Fruit fly (Drosophila melanogaster) whole organism, wandering third instar larva: ENCODE measurements around the gene CG33172.

ENCODE experiments used
- CG32264 ChIP-seq: fragments of 200-800 bp; sonication (Bioruptor generic); optimal IDR thresholded peaks from 2 replicates; lab custom pipeline; 2016; ENCODE audit warnings: missing biosample characterization, missing genetic modification characterization
- CG9705 ChIP-seq: fragments of 200-800 bp; sonication (Bioruptor generic); optimal IDR thresholded peaks from 2 replicates; lab custom pipeline; 2018; ENCODE audit warnings: missing biosample characterization, mild to moderate bottlenecking, missing genetic modification characterization
- CrebA ChIP-seq: fragments of 200-800 bp; sonication (Bioruptor generic); optimal IDR thresholded peaks from 2 replicates; lab custom pipeline; 2016; ENCODE audit warnings: missing biosample characterization, mild to moderate bottlenecking, missing genetic modification characterization, borderline replicate concordance
- Dfd ChIP-seq: fragments of >200 bp; optimal IDR thresholded peaks from 2 replicates; lab custom pipeline; 2017; ENCODE audit warnings: missing biosample characterization, missing genetic modification characterization
- Dif ChIP-seq: fragments of 200-275, 200-300 bp; sonication (Bioruptor generic); optimal IDR thresholded peaks from 2 replicates; lab custom pipeline; 2018; ENCODE audit warnings: missing biosample characterization, missing genetic modification characterization; ENCODE audit not compliant: partially characterized antibody
- GATAd ChIP-seq: sonication (Bioruptor generic); optimal IDR thresholded peaks from 2 replicates; lab custom pipeline; 2016; ENCODE audit warnings: missing biosample characterization, missing genetic modification characterization
- HLH106 ChIP-seq: fragments of 200-800 bp; optimal IDR thresholded peaks from 3 replicates; lab custom pipeline; 2019; ENCODE audit warnings: missing biosample characterization, mild to moderate bottlenecking, missing genetic modification characterization, moderate library complexity
- Hnf4 ChIP-seq: fragments of 200-800 bp; sonication (Bioruptor generic); optimal IDR thresholded peaks from 2 replicates; lab custom pipeline; 2016; ENCODE audit warnings: missing biosample characterization, mild to moderate bottlenecking, missing genetic modification characterization
- Hr78 ChIP-seq: fragments of >200 bp; optimal IDR thresholded peaks from 2 replicates; lab custom pipeline; 2017; ENCODE audit warnings: missing biosample characterization, missing genetic modification characterization
- Hr83 ChIP-seq: fragments of 200-300 bp; sonication (Bioruptor generic); optimal IDR thresholded peaks from 2 replicates; lab custom pipeline; 2016; ENCODE audit warnings: missing biosample characterization, mild to moderate bottlenecking, missing genetic modification characterization, moderate library complexity; ENCODE audit not compliant: poor library complexity, severe bottlenecking
- Jra ChIP-seq: sonication (Bioruptor generic); optimal IDR thresholded peaks from 2 replicates; lab custom pipeline; 2016; ENCODE audit warnings: missing biosample characterization, missing genetic modification characterization
- Mio ChIP-seq: sonication (Bioruptor generic); optimal IDR thresholded peaks from 2 replicates; lab custom pipeline; 2016; ENCODE audit warnings: missing biosample characterization, missing genetic modification characterization
- Myc ChIP-seq: fragments of >200 bp; optimal IDR thresholded peaks from 2 replicates; lab custom pipeline; 2017
- N ChIP-seq: fragments of >200 bp; optimal IDR thresholded peaks from 2 replicates; lab custom pipeline; 2018; ENCODE audit warnings: missing biosample characterization, missing external identifiers, missing genetic modification characterization
- Rel ChIP-seq, 2 experiments: fragments of 200-800 bp; sonication (Bioruptor generic) in 1 of 2; optimal IDR thresholded peaks; 2 replicates in 1 of 2; 3 replicates in 1 of 2; lab custom pipeline; 2016 to 2019; ENCODE audit warnings: mild to moderate bottlenecking in 2 of 2, missing biosample characterization in 2 of 2, missing genetic modification characterization in 2 of 2, moderate library complexity in 1 of 2
- Sp1 ChIP-seq: fragments of 200-800 bp; sonication (Bioruptor generic); optimal IDR thresholded peaks from 3 replicates; lab custom pipeline; 2019; ENCODE audit warnings: missing biosample characterization, mild to moderate bottlenecking, missing genetic modification characterization, moderate library complexity
- Vsx2 ChIP-seq: fragments of 200-300, 225-300 bp; sonication (Bioruptor generic); optimal IDR thresholded peaks from 2 replicates; lab custom pipeline; 2018; ENCODE audit warnings: missing biosample characterization, missing genetic modification characterization; ENCODE audit not compliant: partially characterized antibody
- br ChIP-seq: fragments of 200-800 bp; sonication (Bioruptor generic); optimal IDR thresholded peaks from 2 replicates; lab custom pipeline; 2016; ENCODE audit warnings: missing biosample characterization, missing genetic modification characterization
- brk ChIP-seq: fragments of 200-800 bp; sonication (Bioruptor generic); optimal IDR thresholded peaks from 2 replicates; lab custom pipeline; 2016; ENCODE audit warnings: missing biosample characterization, mild to moderate bottlenecking, missing genetic modification characterization
- dl ChIP-seq, 2 experiments: fragments of 175-275, 200-275 bp in 1 of 2; fragments of 200-275 bp in 1 of 2; sonication (Bioruptor generic); optimal IDR thresholded peaks; lab custom pipeline; 2018; ENCODE audit warnings: mild to moderate bottlenecking in 2 of 2, missing biosample characterization in 2 of 2, missing genetic modification characterization in 2 of 2, moderate library complexity in 2 of 2; ENCODE audit not compliant: partially characterized antibody in 2 of 2, insufficient read depth in 1 of 2
- dmrt93B ChIP-seq: fragments of 200-800 bp; sonication (Bioruptor generic); optimal IDR thresholded peaks from 2 replicates; lab custom pipeline; 2018; ENCODE audit warnings: missing biosample characterization, mild to moderate bottlenecking, missing genetic modification characterization
- dsf ChIP-seq: sonication (Bioruptor generic); optimal IDR thresholded peaks from 2 replicates; lab custom pipeline; 2016; ENCODE audit warnings: missing biosample characterization, missing genetic modification characterization, borderline replicate concordance
- ey ChIP-seq: fragments of 200-800 bp; sonication (Bioruptor generic); optimal IDR thresholded peaks from 2 replicates; lab custom pipeline; 2016; ENCODE audit warnings: missing biosample characterization, missing genetic modification characterization
- foxo ChIP-seq, 2 experiments: fragments of 200-800 bp; sonication (Bioruptor generic); optimal IDR thresholded peaks; 2 replicates in 1 of 2; 3 replicates in 1 of 2; lab custom pipeline; 2016 to 2017; ENCODE audit warnings: missing biosample characterization in 2 of 2, missing genetic modification characterization in 2 of 2
- h ChIP-seq: fragments of 200-800 bp; sonication (Bioruptor generic); optimal IDR thresholded peaks from 3 replicates; lab custom pipeline; 2016; ENCODE audit warnings: missing biosample characterization, mild to moderate bottlenecking, missing genetic modification characterization
- lola ChIP-seq: fragments of >200 bp; optimal IDR thresholded peaks from 2 replicates; lab custom pipeline; 2017; ENCODE audit warnings: missing biosample characterization, missing genetic modification characterization
- pan ChIP-seq: fragments of >200 bp; optimal IDR thresholded peaks from 2 replicates; lab custom pipeline; 2017
- psq ChIP-seq: fragments of 200-800 bp; sonication (Bioruptor generic); optimal IDR thresholded peaks from 3 replicates; lab custom pipeline; 2017; ENCODE audit warnings: missing biosample characterization, mild to moderate bottlenecking, missing genetic modification characterization, moderate library complexity
- rgr ChIP-seq: fragments of 200-800 bp; sonication (Bioruptor generic); optimal IDR thresholded peaks from 3 replicates; lab custom pipeline; 2016; ENCODE audit warnings: missing biosample characterization, mild to moderate bottlenecking, missing genetic modification characterization
- sage ChIP-seq: fragments of 200-800 bp; sonication (Bioruptor generic); optimal IDR thresholded peaks from 2 replicates; lab custom pipeline; 2016; ENCODE audit warnings: missing biosample characterization, mild to moderate bottlenecking, missing genetic modification characterization
- sv ChIP-seq: fragments of 200-800 bp; sonication (Bioruptor generic); optimal IDR thresholded peaks from 3 replicates; lab custom pipeline; 2016; ENCODE audit warnings: missing biosample characterization, missing genetic modification characterization
- usp ChIP-seq: fragments of >200 bp; optimal IDR thresholded peaks from 2 replicates; lab custom pipeline; 2017; ENCODE audit warnings: missing biosample characterization, missing genetic modification characterization
- woc ChIP-seq: sonication (Bioruptor generic); optimal IDR thresholded peaks from 2 replicates; lab custom pipeline; 2016; ENCODE audit warnings: missing biosample characterization, mild to moderate bottlenecking, missing genetic modification characterization

CG33172 gene

DNA sequence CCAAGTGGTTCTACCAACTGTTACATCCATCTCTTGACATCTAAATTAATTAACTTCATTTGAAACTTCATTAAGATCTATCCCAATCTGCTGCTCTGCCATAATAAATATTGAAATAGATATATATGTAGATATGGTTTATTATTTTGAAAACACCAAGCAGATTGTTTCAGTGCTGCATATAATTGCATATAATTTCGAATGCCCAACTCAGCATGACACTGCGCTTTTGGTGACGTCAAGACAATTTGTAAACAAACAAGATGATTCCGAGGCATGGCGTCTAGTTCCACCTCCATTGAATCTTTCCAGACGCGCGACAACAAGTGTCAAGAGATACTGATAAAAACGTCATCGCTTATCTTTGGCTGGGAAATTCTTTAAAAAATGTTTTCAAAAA, 28.6 kb upstream of the CG33172 start:
- TF ChIP-seq GATAd (GFP tag; lab: Kevin White, UChicago) (no peak), usp (GFP tag; lab: Kevin White, UChicago) (no peak), ey (GFP tag; lab: Kevin White, UChicago) (no peak), sv (no peak), Sp1 (GFP tag; lab: Kevin White, UChicago) (no peak), Dfd (GFP tag; lab: Kevin White, UChicago) (no peak), sage (no peak), br (GFP tag; lab: Kevin White, UChicago) (no peak), Hr78 (GFP tag; lab: Kevin White, UChicago) (no peak), dsf (no peak), CG32264 (GFP tag; lab: Kevin White, UChicago) (no peak), woc (GFP tag; lab: Kevin White, UChicago) (no peak), N (GFP tag; lab: Kevin White, UChicago) (no peak), Hr83 (GFP tag; lab: Kevin White, UChicago) (no peak), rgr (no peak), dmrt93B (GFP tag; lab: Kevin White, UChicago) (no peak), HLH106 (tag; lab: Kevin White, UChicago) (no peak), CrebA (GFP tag; lab: Kevin White, UChicago) (no peak), Mio (GFP tag; lab: Kevin White, UChicago) (no peak)
- TF ChIP-seq, all 38 proteins: peak for 0

- peak; percentile 74 for TF ChIP-seq Myc (lab: Kevin White, UChicago)
- TF ChIP-seq Rel (GFP tag; optimal IDR thresholded peaks at IDR 0.05; lab: Kevin White, UChicago) = no peak
- peak; percentile 11 for TF ChIP-seq Rel (tag; optimal IDR thresholded peaks at IDR 0.05; lab: Kevin White, UChicago)
- TF ChIP-seq Vsx2 = no peak
- peak; percentile 21 for TF ChIP-seq HLH106 (tag; lab: Kevin White, UChicago)
- TF ChIP-seq sv = no peak
- TF ChIP-seq woc (GFP tag; lab: Kevin White, UChicago) = peak; percentile 16
- peak; percentile 4 for TF ChIP-seq Sp1 (GFP tag; lab: Kevin White, UChicago)
- TF ChIP-seq psq (GFP tag; lab: Kevin White, UChicago) = peak; percentile 18
Measured at dm6 chrX:15745905-15746681, 23.4 kb upstream of the CG33172 start, which contains the start of the genes CG8944 and CCT6. TSS of gene CG8944 (minus strand) at chrX:15746231. TSS of gene CCT6 (plus strand) at chrX:15746648.

dm6 chrX:15746682-15747196, 22.7 kb upstream of the CG33172 start:
- TF ChIP-seq HLH106 (tag; lab: Kevin White, UChicago) = no peak
- TF ChIP-seq CG32264 (GFP tag; lab: Kevin White, UChicago) = no peak
- peak; percentile 68 for TF ChIP-seq Jra
- no peak for TF ChIP-seq dl (GFP tag; optimal IDR thresholded peaks at IDR 0.05; lab: Kevin White, UChicago; ENCODE audit: insufficient read depth in 1 of 2, partially characterized antibody in 2 of 2)

- TF ChIP-seq lola (GFP tag; lab: Kevin White, UChicago) = no peak
- TF ChIP-seq Rel (GFP tag; optimal IDR thresholded peaks at IDR 0.05; lab: Kevin White, UChicago) = no peak
- TF ChIP-seq Rel (tag; optimal IDR thresholded peaks at IDR 0.05; lab: Kevin White, UChicago) = peak; percentile 99
- TF ChIP-seq, all 38 proteins: peak for 1
Measured at dm6 chrX:15748945-15749344, 20.5 kb upstream of the CG33172 start, which contains the start of gene Mvd. TSS of gene Mvd (plus strand) at chrX:15749166.

DNA sequence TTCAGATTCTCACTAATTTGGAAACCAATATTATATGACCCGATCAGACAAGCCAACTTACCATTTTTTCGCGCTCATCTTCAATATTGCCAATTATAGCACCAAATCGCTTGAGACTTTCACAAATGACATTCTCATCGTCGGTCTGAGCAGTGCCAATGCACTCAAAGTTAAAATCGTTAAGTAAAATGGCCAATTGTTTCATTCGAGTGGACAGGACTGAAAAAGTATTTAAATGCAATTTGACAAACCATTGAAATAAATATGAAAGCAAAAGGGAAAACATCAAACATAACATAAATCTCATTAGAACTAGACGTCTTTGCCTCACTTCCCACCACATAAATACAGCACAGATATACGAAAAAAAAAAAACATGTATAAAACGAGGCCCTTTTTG, 13.4 kb upstream of the CG33172 start, which contains the start of gene CG8260:
Gene CG8260 (plus strand): TSS at position 301 of the 400 bp plus-strand sequence.
- no peak for TF ChIP-seq Dif (GFP tag; lab: Kevin White, UChicago)
- no peak for TF ChIP-seq Hr83 (GFP tag; lab: Kevin White, UChicago)
- no peak for TF ChIP-seq CG9705
- TF ChIP-seq h = no peak
- TF ChIP-seq GATAd (GFP tag; lab: Kevin White, UChicago) = no peak
- no peak for TF ChIP-seq brk (GFP tag; lab: Kevin White, UChicago)
- TF ChIP-seq ey (GFP tag; lab: Kevin White, UChicago) = no peak
- TF ChIP-seq dmrt93B (GFP tag; lab: Kevin White, UChicago) = no peak
- TF ChIP-seq foxo (GFP tag; optimal IDR thresholded peaks at IDR 0.05; lab: Kevin White, UChicago) = no peak
- no peak for TF ChIP-seq rgr
- TF ChIP-seq Hnf4 (GFP tag; lab: Kevin White, UChicago) = no peak
- no peak for TF ChIP-seq Jra
- no peak for TF ChIP-seq pan
- TF ChIP-seq usp (GFP tag; lab: Kevin White, UChicago) = no peak
